Worm (Caenorhabditis elegans) whole organism, early embryonic: ENCODE data around the gene grd-2.

Experiments
- ama-1 ChIP-seq: fragments of 150-350 bp; optimal IDR thresholded peaks from 2 replicates; lab custom pipeline; 2014
- hmg-4 ChIP-seq: fragments of 200-800 bp; sonication (Bioruptor generic); optimal IDR thresholded peaks from 2 replicates; lab custom pipeline; 2018; ENCODE audit warnings: mild to moderate bottlenecking, missing genetic modification characterization, missing compliant biosample characterization
- pes-1 ChIP-seq: fragments of 200-800 bp; sonication (Bioruptor generic); IDR thresholded peaks from 2 replicates; pipeline ENCODE4 v1.3.6; 2022; ENCODE audit warnings: missing genetic modification reagents, missing genetic modification characterization, missing compliant biosample characterization
- scrt-1 ChIP-seq: fragments of 200-800 bp; sonication (Bioruptor generic); IDR thresholded peaks from 2 replicates; pipeline ENCODE4 v1.3.6; 2022; ENCODE audit warnings: missing genetic modification characterization, missing compliant biosample characterization

ce11 chrV:20603014-20603413 lies 6.6 kb upstream of the grd-2 start, which contains the start of gene ttr-11:
- TF ChIP-seq hmg-4 (GFP tag; lab: Kevin White, UChicago) = no peak
- TF ChIP-seq pes-1 (GFP tag; lab: Robert Waterston, UW) = no peak
- no peak for TF ChIP-seq scrt-1
- no peak for TF ChIP-seq ama-1 (lab: Kevin White, UChicago)
